Worm (Caenorhabditis elegans) whole organism, late embryonic: ENCODE results near the gene basl-1.

ENCODE experiments used
- F13H6.1 ChIP-seq: sonication (generic microtip); optimal IDR thresholded peaks from 2 replicates; lab custom pipeline; 2016; ENCODE audit warnings: missing genetic modification characterization, missing compliant biosample characterization
- Y22D7AL.16 ChIP-seq: sonication (generic microtip); optimal IDR thresholded peaks from 2 replicates; lab custom pipeline; 2016; ENCODE audit warnings: missing genetic modification characterization, missing compliant biosample characterization
- ama-1 ChIP-seq: fragments of 150-350 bp; optimal IDR thresholded peaks from 2 replicates; lab custom pipeline; 2014
- ceh-31 ChIP-seq: sonication (generic microtip); optimal IDR thresholded peaks from 2 replicates; lab custom pipeline; 2016; ENCODE audit warnings: missing genetic modification characterization, missing compliant biosample characterization
- eyg-1 ChIP-seq: sonication (generic microtip); optimal IDR thresholded peaks from 2 replicates; lab custom pipeline; 2016; ENCODE audit warnings: missing genotype, missing genetic modification characterization, missing compliant biosample characterization
- fkh-10 ChIP-seq: fragments of 150-350 bp; optimal IDR thresholded peaks from 2 replicates; lab custom pipeline; 2014; ENCODE audit warnings: missing biosample characterization, missing genetic modification reagents, missing genetic modification characterization
- lin-11 ChIP-seq: fragments of 200-800 bp; sonication (Bioruptor generic); optimal IDR thresholded peaks from 2 replicates; lab custom pipeline; 2018; ENCODE audit warnings: mild to moderate bottlenecking, missing genetic modification characterization, missing compliant biosample characterization
- nfya-1 ChIP-seq: sonication (generic microtip); optimal IDR thresholded peaks from 2 replicates; lab custom pipeline; 2017; ENCODE audit warnings: missing genetic modification characterization, mild to moderate bottlenecking, missing compliant biosample characterization, antibody characterized with exemption, moderate library complexity
- nhr-11 ChIP-seq: fragments of 150-350 bp; optimal IDR thresholded peaks from 2 replicates; lab custom pipeline; 2014; ENCODE audit warnings: missing biosample characterization, missing genetic modification characterization
- pat-9 ChIP-seq: fragments of 200-800 bp; sonication (Bioruptor generic); optimal IDR thresholded peaks from 2 replicates; lab custom pipeline; 2018; ENCODE audit warnings: mild to moderate bottlenecking, missing genetic modification characterization, moderate library complexity, missing compliant biosample characterization
- pqm-1 ChIP-seq: sonication (generic microtip); optimal IDR thresholded peaks from 2 replicates; lab custom pipeline; 2016; ENCODE audit warnings: missing genetic modification characterization, missing compliant biosample characterization
- sdc-2 ChIP-seq: sonication (generic microtip); optimal IDR thresholded peaks from 2 replicates; lab custom pipeline; 2016; ENCODE audit warnings: missing genotype, missing genetic modification characterization, missing compliant biosample characterization

DNA sequence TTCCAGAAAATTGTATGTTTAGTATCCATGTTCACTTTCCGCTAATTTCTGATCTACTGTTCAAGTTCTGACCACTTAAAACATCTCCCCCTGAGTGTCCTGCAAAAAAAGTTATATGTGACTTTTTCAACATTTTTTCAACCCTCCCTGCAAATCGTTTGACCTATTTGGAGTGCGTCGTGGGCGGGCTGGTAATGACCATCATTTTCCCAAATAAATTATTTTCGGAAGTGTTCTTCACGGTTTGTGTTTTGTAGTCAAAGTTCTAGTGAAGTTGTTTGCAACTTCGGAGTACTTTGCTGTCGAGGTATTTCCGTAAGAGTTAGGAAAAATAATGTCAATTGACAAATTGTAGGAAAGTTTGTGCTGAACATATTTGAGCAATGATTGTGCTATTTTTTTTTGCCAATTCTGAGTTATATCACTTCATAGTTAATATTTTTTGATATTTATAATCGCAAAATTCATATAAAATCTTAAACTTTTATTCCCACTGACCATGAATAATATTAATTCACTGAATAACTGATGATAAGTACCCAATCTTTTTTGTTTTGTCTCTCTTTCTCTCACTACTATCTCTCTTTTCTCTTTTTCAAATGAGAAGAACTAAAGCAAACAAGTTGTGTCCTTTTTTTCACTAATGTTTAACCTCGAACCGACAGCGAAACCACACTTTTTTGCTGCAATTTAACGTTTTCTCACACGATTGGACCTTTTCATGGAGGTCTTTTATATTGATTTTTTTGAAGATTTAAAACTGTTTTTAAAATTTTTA is 7.7 kb downstream of the basl-1 start:
- no peak for TF ChIP-seq ama-1 (lab: Kevin White, UChicago)
- TF ChIP-seq pqm-1 (tag; lab: Kevin White, UChicago), result no peak
- no peak for TF ChIP-seq lin-11 (tag; lab: Kevin White, UChicago)
- TF ChIP-seq nfya-1 (tag; lab: Kevin White, UChicago), result no peak
- no peak for TF ChIP-seq nhr-11 (tag; lab: Kevin White, UChicago)
- no peak for TF ChIP-seq fkh-10 (GFP tag; lab: Kevin White, UChicago)
- TF ChIP-seq F13H6.1 (tag; lab: Kevin White, UChicago), result no peak
- no peak for TF ChIP-seq pat-9
- no peak for TF ChIP-seq Y22D7AL.16 (tag; lab: Kevin White, UChicago)
- no peak for TF ChIP-seq eyg-1 (tag; lab: Kevin White, UChicago)
- no peak for TF ChIP-seq sdc-2 (tag; lab: Kevin White, UChicago)
- no peak for TF ChIP-seq ceh-31 (tag; lab: Kevin White, UChicago)
